Worm (Caenorhabditis elegans) whole organism, L4 larva: Measurements from ENCODE around the gene C44C1.6.

Experiments
- F10B5.3 ChIP-seq: sonication (generic microtip); optimal IDR thresholded peaks from 2 replicates; lab custom pipeline; 2016; ENCODE audit warnings: mild to moderate bottlenecking, missing genetic modification characterization, missing compliant biosample characterization
- F26F4.8 ChIP-seq: fragments of 200-800 bp; sonication (Bioruptor generic); conservative IDR thresholded peaks from 2 replicates; pipeline ENCODE4 v1.3.6; 2022; ENCODE audit warnings: missing genetic modification characterization, missing compliant biosample characterization
- T20F7.1 ChIP-seq: fragments of 200-800 bp; sonication (Bioruptor generic); optimal IDR thresholded peaks from 2 replicates; lab custom pipeline; 2018; ENCODE audit warnings: mild to moderate bottlenecking, missing genetic modification characterization, missing compliant biosample characterization
- aly-2 ChIP-seq: sonication (generic microtip); optimal IDR thresholded peaks from 2 replicates; lab custom pipeline; 2018; ENCODE audit warnings: missing biosample characterization, missing genetic modification characterization
- attf-4 ChIP-seq: sonication (generic microtip); optimal IDR thresholded peaks from 3 replicates; lab custom pipeline; 2017; ENCODE audit warnings: missing biosample characterization, missing genetic modification characterization
- ceh-20 ChIP-seq: fragments of 200-800 bp; sonication (Bioruptor generic); IDR thresholded peaks from 2 replicates; pipeline ENCODE4 v1.3.6; 2022; ENCODE audit warnings: missing genetic modification reagents, missing genetic modification characterization, missing compliant biosample characterization
- ceh-28 ChIP-seq: fragments of 150-350 bp; optimal IDR thresholded peaks from 2 replicates; lab custom pipeline; 2014; ENCODE audit warnings: missing biosample characterization, missing genetic modification reagents, missing genetic modification characterization
- ces-1 ChIP-seq: fragments of 150-350 bp; sonication (generic microtip); optimal IDR thresholded peaks from 4 replicates; lab custom pipeline; 2014; ENCODE audit warnings: missing biosample characterization, missing genetic modification reagents, missing genetic modification characterization
- daf-12 ChIP-seq: fragments of 150-350 bp; optimal IDR thresholded peaks from 2 replicates; lab custom pipeline; 2014; ENCODE audit warnings: missing biosample characterization, missing genetic modification reagents, missing genetic modification characterization
- daf-16 ChIP-seq, 3 experiments: sonication (generic microtip); optimal IDR thresholded peaks; 2 replicates each; lab custom pipeline; 2016 to 2017; ENCODE audit warnings: missing genetic modification characterization in 3 of 3, missing genetic modification reagents in 3 of 3, mild to moderate bottlenecking in 2 of 3, missing compliant biosample characterization in 2 of 3, missing biosample characterization in 1 of 3, moderate library complexity in 1 of 3
- daf-8 ChIP-seq: fragments of 200-800 bp; sonication (Bioruptor generic); IDR thresholded peaks from 2 replicates; pipeline ENCODE4 v1.3.6; 2022; ENCODE audit warnings: missing genetic modification characterization, missing compliant biosample characterization
- dpl-1 ChIP-seq: fragments of 150-350 bp; optimal IDR thresholded peaks from 2 replicates; lab custom pipeline; 2014; ENCODE audit warnings: missing biosample characterization, missing genetic modification reagents, missing genetic modification characterization
- dve-1 ChIP-seq: sonication (generic microtip); optimal IDR thresholded peaks from 2 replicates; lab custom pipeline; 2017; ENCODE audit warnings: antibody characterized with exemption, mild to moderate bottlenecking, missing genetic modification characterization, missing compliant biosample characterization; ENCODE audit not compliant: insufficient read depth
- egl-27 ChIP-seq: sonication (generic microtip); optimal IDR thresholded peaks from 3 replicates; lab custom pipeline; 2017; ENCODE audit warnings: missing biosample characterization, missing genetic modification reagents, missing genetic modification characterization
- hlh-11 ChIP-seq: fragments of 200-800 bp; sonication (Bioruptor generic); optimal IDR thresholded peaks from 2 replicates; lab custom pipeline; 2018; ENCODE audit warnings: mild to moderate bottlenecking, missing genetic modification characterization, missing compliant biosample characterization
- hlh-30 ChIP-seq: sonication (generic microtip); optimal IDR thresholded peaks from 2 replicates; lab custom pipeline; 2017; ENCODE audit warnings: antibody characterized with exemption, mild to moderate bottlenecking, missing genetic modification characterization, missing compliant biosample characterization; ENCODE audit not compliant: insufficient read depth
- hmg-1.1 ChIP-seq: fragments of 200-800 bp; sonication (Bioruptor generic); IDR thresholded peaks from 2 replicates; pipeline ENCODE4 v1.3.6; 2022; ENCODE audit warnings: missing genetic modification reagents, missing genetic modification characterization, missing compliant biosample characterization
- lin-13 ChIP-seq: fragments of 150-350 bp; optimal IDR thresholded peaks from 2 replicates; lab custom pipeline; 2014; ENCODE audit warnings: missing biosample characterization, missing genetic modification reagents, missing genetic modification characterization
- lir-3 ChIP-seq: sonication (generic microtip); optimal IDR thresholded peaks from 2 replicates; lab custom pipeline; 2016; ENCODE audit warnings: mild to moderate bottlenecking, missing genetic modification characterization, missing compliant biosample characterization
- lsy-2 ChIP-seq, 2 experiments: fragments of 150-350 bp in 1 of 2; sonication (generic microtip) in 1 of 2; optimal IDR thresholded peaks; 2 replicates each; lab custom pipeline; 2014 to 2017; ENCODE audit warnings: missing biosample characterization in 2 of 2, missing genetic modification characterization in 2 of 2
- madf-5 ChIP-seq, 2 experiments: fragments of 200-800 bp; sonication (Bioruptor generic); IDR thresholded peaks; 2 replicates each; pipeline ENCODE4 v1.3.6; 2022; ENCODE audit warnings: missing compliant biosample characterization in 2 of 2, missing genetic modification characterization in 2 of 2
- mdl-1 ChIP-seq, 2 experiments: fragments of 150-350 bp in 1 of 2; sonication (generic microtip) in 1 of 2; optimal IDR thresholded peaks; 2 replicates each; lab custom pipeline; 2014 to 2017; ENCODE audit warnings: missing biosample characterization in 2 of 2, missing genetic modification characterization in 2 of 2
- mdt-29 ChIP-seq: fragments of 200-800 bp; sonication (Bioruptor generic); IDR thresholded peaks from 2 replicates; pipeline ENCODE4 v1.3.6; 2022; ENCODE audit warnings: missing genetic modification reagents, missing genetic modification characterization, missing compliant biosample characterization
- mep-1 ChIP-seq: fragments of 150-350 bp; sonication (generic microtip); optimal IDR thresholded peaks from 3 replicates; lab custom pipeline; 2014; ENCODE audit warnings: missing biosample characterization, missing genetic modification characterization
- mes-2 ChIP-seq: sonication (generic microtip); optimal IDR thresholded peaks from 2 replicates; lab custom pipeline; 2016; ENCODE audit warnings: missing genotype, mild to moderate bottlenecking, missing genetic modification characterization, missing compliant biosample characterization; ENCODE audit not compliant: poor library complexity, severe bottlenecking
- mxl-2 ChIP-seq: fragments of 200-800 bp; sonication (Bioruptor generic); conservative IDR thresholded peaks from 2 replicates; pipeline ENCODE4 v1.3.6; 2022; ENCODE audit warnings: missing genetic modification reagents, missing genetic modification characterization, missing compliant biosample characterization
- nhr-11 ChIP-seq: fragments of 150-350 bp; optimal IDR thresholded peaks from 2 replicates; lab custom pipeline; 2014; ENCODE audit warnings: missing biosample characterization, missing genetic modification characterization
- nhr-28 ChIP-seq: fragments of 150-350 bp; optimal IDR thresholded peaks from 2 replicates; lab custom pipeline; 2014; ENCODE audit warnings: missing biosample characterization, missing genetic modification characterization
- nhr-41 ChIP-seq: fragments of 200-800 bp; sonication (Bioruptor generic); IDR thresholded peaks from 2 replicates; pipeline ENCODE4 v1.3.6; 2022; ENCODE audit warnings: missing genetic modification reagents, missing genetic modification characterization, missing compliant biosample characterization
- nhr-77 ChIP-seq: fragments of 150-350 bp; optimal IDR thresholded peaks from 2 replicates; lab custom pipeline; 2014; ENCODE audit warnings: missing biosample characterization, missing genetic modification characterization
- pha-4 ChIP-seq, 2 experiments: fragments of 150-350 bp in 1 of 2; fragments of 200-800 bp in 1 of 2; sonication (Bioruptor generic) in 1 of 2; IDR thresholded peaks in 1 of 2; optimal IDR thresholded peaks in 1 of 2; 2 replicates each; pipeline versions ENCODE4 v1.3.6 to Lab custom; 2014 to 2022; ENCODE audit warnings: missing genetic modification characterization in 2 of 2, missing genetic modification reagents in 2 of 2, missing biosample characterization in 1 of 2, missing compliant biosample characterization in 1 of 2
- rbr-2 ChIP-seq: sonication (generic microtip); optimal IDR thresholded peaks from 2 replicates; lab custom pipeline; 2016; ENCODE audit warnings: missing genotype, missing genetic modification characterization, missing compliant biosample characterization
- saeg-2 ChIP-seq: fragments of 200-800 bp; sonication (Bioruptor generic); IDR thresholded peaks from 2 replicates; pipeline ENCODE4 v1.3.6; 2022; ENCODE audit warnings: missing genetic modification reagents, missing genetic modification characterization, missing compliant biosample characterization
- sdz-12 ChIP-seq: fragments of 200-800 bp; sonication (Bioruptor generic); optimal IDR thresholded peaks from 2 replicates; lab custom pipeline; 2018; ENCODE audit warnings: mild to moderate bottlenecking, missing genetic modification characterization, missing compliant biosample characterization
- skn-1 ChIP-seq: fragments of 150-350 bp; optimal IDR thresholded peaks from 2 replicates; lab custom pipeline; 2014; ENCODE audit warnings: missing biosample characterization, missing genetic modification characterization
- snpc-4 ChIP-seq: fragments of 150-350 bp; optimal IDR thresholded peaks from 2 replicates; lab custom pipeline; 2014; ENCODE audit warnings: missing biosample characterization, missing genetic modification characterization
- spr-1 ChIP-seq: sonication (generic microtip); optimal IDR thresholded peaks from 2 replicates; lab custom pipeline; 2016; ENCODE audit warnings: mild to moderate bottlenecking, missing genetic modification characterization, missing compliant biosample characterization
- unc-62 ChIP-seq, 3 experiments: fragments of 150-350 bp in 1 of 3; sonication (generic microtip); optimal IDR thresholded peaks in 2 of 3; peaks in 1 of 3; 1 replicate in 1 of 3; 2 replicates in 2 of 3; lab custom pipeline; 2014 to 2017; ENCODE audit warnings: missing biosample characterization in 3 of 3, missing genetic modification characterization in 3 of 3, missing genetic modification reagents in 3 of 3, missing genotype in 1 of 3
- zag-1 ChIP-seq: fragments of 150-350 bp; optimal IDR thresholded peaks from 2 replicates; lab custom pipeline; 2014; ENCODE audit warnings: missing biosample characterization, missing genetic modification characterization
- ztf-7 ChIP-seq: fragments of 150-350 bp; optimal IDR thresholded peaks from 2 replicates; lab custom pipeline; 2014; ENCODE audit warnings: missing biosample characterization, missing genetic modification characterization

C44C1.6 gene

DNA sequence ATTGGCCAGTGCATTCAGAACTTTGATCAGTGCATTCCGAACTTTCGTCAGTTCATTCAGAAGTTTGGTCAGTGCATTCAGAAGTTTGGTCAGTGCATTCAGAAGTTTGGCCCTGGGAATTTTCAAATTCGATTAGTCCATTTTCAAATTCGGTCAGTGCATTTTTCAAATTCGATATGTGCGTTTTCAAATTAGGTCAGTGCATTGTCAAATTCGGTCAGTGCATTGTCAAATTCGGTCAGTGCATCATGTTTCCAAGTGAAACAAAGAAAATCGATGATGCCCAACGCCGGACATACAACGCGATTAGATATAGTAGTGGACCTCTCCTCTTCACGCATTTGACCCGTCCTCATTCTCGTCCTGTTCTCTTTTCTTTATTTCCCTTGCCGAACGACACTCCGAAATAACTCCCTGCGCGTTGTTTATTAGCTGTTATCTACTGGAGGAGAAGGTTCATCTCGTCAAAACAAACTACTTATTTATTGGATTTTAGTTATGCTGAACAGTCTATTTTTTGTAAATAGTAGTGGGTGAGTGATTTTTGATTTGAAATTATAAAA lies 15.5 kb downstream of the C44C1.6 start, which contains the start of gene apm-3:
Gene apm-3, plus strand, starts transcription at position 477 of the 563 bp plus-strand sequence.
- peak; percentile 26 for TF ChIP-seq dve-1 (tag; lab: Kevin White, UChicago)
- peak; percentile 16 for TF ChIP-seq hlh-30 (tag; lab: Kevin White, UChicago)
- no peak for TF ChIP-seq egl-27 (tag; lab: Kevin White, UChicago)
- TF ChIP-seq mdl-1 (tag; optimal IDR thresholded peaks at IDR 0.05; lab: Kevin White, UChicago), result no peak
- TF ChIP-seq attf-4 (tag; lab: Kevin White, UChicago), result no peak
- TF ChIP-seq T20F7.1 (GFP tag; lab: Kevin White, UChicago), result peak; percentile 92
- TF ChIP-seq skn-1, result no peak
- peak; percentile 47 for TF ChIP-seq mes-2 (tag; lab: Kevin White, UChicago)
- TF ChIP-seq mep-1 (tag; lab: Kevin White, UChicago), result peak; percentile 12
- TF ChIP-seq daf-8 (GFP tag; lab: Robert Waterston, UW), result no peak
- TF ChIP-seq hmg-1.1 (GFP tag; lab: Robert Waterston, UW), result 0 out of 2 replicates have a peak, but pooled peaks have one; percentile 30
- TF ChIP-seq F10B5.3 (tag; lab: Kevin White, UChicago), result no peak
- no peak for TF ChIP-seq daf-16 (GFP tag; optimal IDR thresholded peaks at IDR 0.05; lab: Kevin White, UChicago)
- TF ChIP-seq daf-16 (tag; optimal IDR thresholded peaks at IDR 0.05; lab: Kevin White, UChicago), result no peak
- no peak for TF ChIP-seq ceh-28
- TF ChIP-seq zag-1, result no peak
- no peak for TF ChIP-seq nhr-77 (tag; lab: Kevin White, UChicago)
- TF ChIP-seq dpl-1 (GFP tag; lab: Kevin White, UChicago), result peak; percentile 4
- TF ChIP-seq mdt-29 (GFP tag; lab: Robert Waterston, UW), result no peak
- peak in 1 of 2 experiments; percentile 58 for TF ChIP-seq lsy-2 (tag; optimal IDR thresholded peaks at IDR 0.05; lab: Kevin White, UChicago)
- no peak for TF ChIP-seq lin-13
- no peak for TF ChIP-seq aly-2
- no peak for TF ChIP-seq hlh-11 (tag; lab: Kevin White, UChicago)
- no peak for TF ChIP-seq madf-5 (GFP tag; IDR thresholded peaks at IDR 0.05; lab: Robert Waterston, UW)
- TF ChIP-seq daf-12 (tag; lab: Kevin White, UChicago), result no peak
- no peak for TF ChIP-seq ces-1 (GFP tag; lab: Kevin White, UChicago)
- TF ChIP-seq ceh-20, result no peak
- TF ChIP-seq, all 104 proteins: peak for 8

ce11 chrX:952557-953083 lies 17.4 kb downstream of the C44C1.6 start:
- TF ChIP-seq lir-3 (tag; lab: Kevin White, UChicago), result no peak
- no peak for TF ChIP-seq spr-1 (tag; lab: Kevin White, UChicago)
- no peak for TF ChIP-seq dpl-1 (GFP tag; lab: Kevin White, UChicago)
- no peak for TF ChIP-seq sdz-12
- TF ChIP-seq rbr-2 (tag; lab: Kevin White, UChicago), result peak; percentile 29
- TF ChIP-seq nhr-28 (tag; lab: Kevin White, UChicago), result no peak
- no peak for TF ChIP-seq saeg-2
- no peak for TF ChIP-seq nhr-11 (tag; lab: Kevin White, UChicago)
- TF ChIP-seq unc-62 (GFP tag; optimal IDR thresholded peaks at IDR 0.05 in 1 of 2; lab: Kevin White, UChicago), result peak in 1 of 2 experiments; percentile 92
- no peak for TF ChIP-seq unc-62 (tag; optimal IDR thresholded peaks at IDR 0.05; lab: Kevin White, UChicago)
- no peak for TF ChIP-seq pha-4 (GFP tag; IDR thresholded peaks at IDR 0.05; lab: Robert Waterston, UW)
- no peak for TF ChIP-seq pha-4 (tag; optimal IDR thresholded peaks at IDR 0.05; lab: Kevin White, UChicago)
- TF ChIP-seq F26F4.8 (GFP tag; lab: Robert Waterston, UW), result no peak
- TF ChIP-seq lsy-2 (tag; optimal IDR thresholded peaks at IDR 0.05; lab: Kevin White, UChicago), result peak in 1 of 2 experiments; percentile 26
- TF ChIP-seq nhr-41, result no peak
- TF ChIP-seq snpc-4 (tag; lab: Kevin White, UChicago), result no peak
- no peak for TF ChIP-seq daf-12 (tag; lab: Kevin White, UChicago)
- TF ChIP-seq ztf-7 (tag; lab: Kevin White, UChicago), result no peak
- no peak for TF ChIP-seq mxl-2
